Worm (Caenorhabditis elegans): ENCODE data around the gene E02A10.4.

ce11 chrV:12576495-12576947 is 8.8 kb upstream of the E02A10.4 start, which contains the start of gene grl-23:
- TF ChIP-seq hlh-13 (GFP tag; optimal IDR thresholded peaks at IDR 0.05) (no peak), pax-1 (tag; optimal IDR thresholded peaks at IDR 0.05) (no peak), nhr-11 (tag; optimal IDR thresholded peaks at IDR 0.05) (no peak), dmd-4 (tag; optimal IDR thresholded peaks at IDR 0.05; ENCODE audit: borderline replicate concordance) (no peak), ama-1 (optimal IDR thresholded peaks at IDR 0.05) (no peak), dve-1 (tag; optimal IDR thresholded peaks at IDR 0.05) (no peak), tbx-2 (tag; optimal IDR thresholded peaks at IDR 0.05) (no peak), ceh-30 (tag; optimal IDR thresholded peaks at IDR 0.05) (no peak), elt-2 (tag; optimal IDR thresholded peaks at IDR 0.05) (no peak), pha-4 (tag; optimal IDR thresholded peaks at IDR 0.05) (no peak), eyg-1 (tag; optimal IDR thresholded peaks at IDR 0.05) (no peak)
